Fruit fly (Drosophila melanogaster) whole organism, wandering third instar larva: ENCODE measurements around the gene Fkbp39.

Experiments used
- CG32264 ChIP-seq: fragments of 200-800 bp; sonication (Bioruptor generic); optimal IDR thresholded peaks from 2 replicates; lab custom pipeline; 2016; ENCODE audit warnings: missing biosample characterization, missing genetic modification characterization
- CG9705 ChIP-seq: fragments of 200-800 bp; sonication (Bioruptor generic); optimal IDR thresholded peaks from 2 replicates; lab custom pipeline; 2018; ENCODE audit warnings: missing biosample characterization, mild to moderate bottlenecking, missing genetic modification characterization
- Dfd ChIP-seq: fragments of >200 bp; optimal IDR thresholded peaks from 2 replicates; lab custom pipeline; 2017; ENCODE audit warnings: missing biosample characterization, missing genetic modification characterization
- Dif ChIP-seq: fragments of 200-275, 200-300 bp; sonication (Bioruptor generic); optimal IDR thresholded peaks from 2 replicates; lab custom pipeline; 2018; ENCODE audit warnings: missing biosample characterization, missing genetic modification characterization; ENCODE audit not compliant: partially characterized antibody
- GATAd ChIP-seq: sonication (Bioruptor generic); optimal IDR thresholded peaks from 2 replicates; lab custom pipeline; 2016; ENCODE audit warnings: missing biosample characterization, missing genetic modification characterization
- HLH106 ChIP-seq: fragments of 200-800 bp; optimal IDR thresholded peaks from 3 replicates; lab custom pipeline; 2019; ENCODE audit warnings: missing biosample characterization, mild to moderate bottlenecking, missing genetic modification characterization, moderate library complexity
- Hnf4 ChIP-seq: fragments of 200-800 bp; sonication (Bioruptor generic); optimal IDR thresholded peaks from 2 replicates; lab custom pipeline; 2016; ENCODE audit warnings: missing biosample characterization, mild to moderate bottlenecking, missing genetic modification characterization
- Hr78 ChIP-seq: fragments of >200 bp; optimal IDR thresholded peaks from 2 replicates; lab custom pipeline; 2017; ENCODE audit warnings: missing biosample characterization, missing genetic modification characterization
- Hr83 ChIP-seq: fragments of 200-300 bp; sonication (Bioruptor generic); optimal IDR thresholded peaks from 2 replicates; lab custom pipeline; 2016; ENCODE audit warnings: missing biosample characterization, mild to moderate bottlenecking, missing genetic modification characterization, moderate library complexity; ENCODE audit not compliant: poor library complexity, severe bottlenecking
- Jra ChIP-seq: sonication (Bioruptor generic); optimal IDR thresholded peaks from 2 replicates; lab custom pipeline; 2016; ENCODE audit warnings: missing biosample characterization, missing genetic modification characterization
- Myc ChIP-seq: fragments of >200 bp; optimal IDR thresholded peaks from 2 replicates; lab custom pipeline; 2017
- OdsH ChIP-seq: fragments of 200-800 bp; sonication (Bioruptor generic); optimal IDR thresholded peaks from 2 replicates; lab custom pipeline; 2016; ENCODE audit warnings: missing biosample characterization, mild to moderate bottlenecking, missing genetic modification characterization
- Rel ChIP-seq, 2 experiments: fragments of 200-800 bp; sonication (Bioruptor generic) in 1 of 2; optimal IDR thresholded peaks; 2 replicates in 1 of 2; 3 replicates in 1 of 2; lab custom pipeline; 2016 to 2019; ENCODE audit warnings: mild to moderate bottlenecking in 2 of 2, missing biosample characterization in 2 of 2, missing genetic modification characterization in 2 of 2, moderate library complexity in 1 of 2
- Sp1 ChIP-seq: fragments of 200-800 bp; sonication (Bioruptor generic); optimal IDR thresholded peaks from 3 replicates; lab custom pipeline; 2019; ENCODE audit warnings: missing biosample characterization, mild to moderate bottlenecking, missing genetic modification characterization, moderate library complexity
- Vsx2 ChIP-seq: fragments of 200-300, 225-300 bp; sonication (Bioruptor generic); optimal IDR thresholded peaks from 2 replicates; lab custom pipeline; 2018; ENCODE audit warnings: missing biosample characterization, missing genetic modification characterization; ENCODE audit not compliant: partially characterized antibody
- br ChIP-seq: fragments of 200-800 bp; sonication (Bioruptor generic); optimal IDR thresholded peaks from 2 replicates; lab custom pipeline; 2016; ENCODE audit warnings: missing biosample characterization, missing genetic modification characterization
- brk ChIP-seq: fragments of 200-800 bp; sonication (Bioruptor generic); optimal IDR thresholded peaks from 2 replicates; lab custom pipeline; 2016; ENCODE audit warnings: missing biosample characterization, mild to moderate bottlenecking, missing genetic modification characterization
- dmrt93B ChIP-seq: fragments of 200-800 bp; sonication (Bioruptor generic); optimal IDR thresholded peaks from 2 replicates; lab custom pipeline; 2018; ENCODE audit warnings: missing biosample characterization, mild to moderate bottlenecking, missing genetic modification characterization
- dsf ChIP-seq: sonication (Bioruptor generic); optimal IDR thresholded peaks from 2 replicates; lab custom pipeline; 2016; ENCODE audit warnings: missing biosample characterization, missing genetic modification characterization, borderline replicate concordance
- ey ChIP-seq: fragments of 200-800 bp; sonication (Bioruptor generic); optimal IDR thresholded peaks from 2 replicates; lab custom pipeline; 2016; ENCODE audit warnings: missing biosample characterization, missing genetic modification characterization
- foxo ChIP-seq, 2 experiments: fragments of 200-800 bp; sonication (Bioruptor generic); optimal IDR thresholded peaks; 2 replicates in 1 of 2; 3 replicates in 1 of 2; lab custom pipeline; 2016 to 2017; ENCODE audit warnings: missing biosample characterization in 2 of 2, missing genetic modification characterization in 2 of 2
- fru ChIP-seq: fragments of 200-800 bp; sonication (Bioruptor generic); optimal IDR thresholded peaks from 3 replicates; lab custom pipeline; 2016; ENCODE audit warnings: missing biosample characterization, mild to moderate bottlenecking, missing genetic modification characterization
- h ChIP-seq: fragments of 200-800 bp; sonication (Bioruptor generic); optimal IDR thresholded peaks from 3 replicates; lab custom pipeline; 2016; ENCODE audit warnings: missing biosample characterization, mild to moderate bottlenecking, missing genetic modification characterization
- jim ChIP-seq: fragments of 175-275, 200-325 bp; sonication (Bioruptor generic); optimal IDR thresholded peaks from 2 replicates; lab custom pipeline; 2016; ENCODE audit warnings: missing biosample characterization, mild to moderate bottlenecking, missing genetic modification characterization
- lola ChIP-seq: fragments of >200 bp; optimal IDR thresholded peaks from 2 replicates; lab custom pipeline; 2017; ENCODE audit warnings: missing biosample characterization, missing genetic modification characterization
- pan ChIP-seq: fragments of >200 bp; optimal IDR thresholded peaks from 2 replicates; lab custom pipeline; 2017
- psq ChIP-seq: fragments of 200-800 bp; sonication (Bioruptor generic); optimal IDR thresholded peaks from 3 replicates; lab custom pipeline; 2017; ENCODE audit warnings: missing biosample characterization, mild to moderate bottlenecking, missing genetic modification characterization, moderate library complexity
- rgr ChIP-seq: fragments of 200-800 bp; sonication (Bioruptor generic); optimal IDR thresholded peaks from 3 replicates; lab custom pipeline; 2016; ENCODE audit warnings: missing biosample characterization, mild to moderate bottlenecking, missing genetic modification characterization
- sage ChIP-seq: fragments of 200-800 bp; sonication (Bioruptor generic); optimal IDR thresholded peaks from 2 replicates; lab custom pipeline; 2016; ENCODE audit warnings: missing biosample characterization, mild to moderate bottlenecking, missing genetic modification characterization
- sv ChIP-seq: fragments of 200-800 bp; sonication (Bioruptor generic); optimal IDR thresholded peaks from 3 replicates; lab custom pipeline; 2016; ENCODE audit warnings: missing biosample characterization, missing genetic modification characterization
- tai ChIP-seq: sonication (Bioruptor generic); optimal IDR thresholded peaks from 2 replicates; lab custom pipeline; 2016; ENCODE audit warnings: missing biosample characterization, missing genetic modification characterization
- usp ChIP-seq: fragments of >200 bp; optimal IDR thresholded peaks from 2 replicates; lab custom pipeline; 2017; ENCODE audit warnings: missing biosample characterization, missing genetic modification characterization
- woc ChIP-seq: sonication (Bioruptor generic); optimal IDR thresholded peaks from 2 replicates; lab custom pipeline; 2016; ENCODE audit warnings: missing biosample characterization, mild to moderate bottlenecking, missing genetic modification characterization

Fkbp39 gene

dm6 chr3R:15356645-15357431 is 23.9 kb upstream of the Fkbp39 start, which contains the start of the genes Atg4b and Hibch:
TSS of gene Atg4b (minus strand) at chr3R:15356924.
TSS of gene Hibch (plus strand) at chr3R:15357229.
- TF ChIP-seq HLH106 (tag; lab: Kevin White, UChicago) (peak; percentile 93), h (GFP tag; lab: Kevin White, UChicago) (peak; percentile 76), rgr (peak; percentile 80), CG32264 (no peak), foxo (GFP tag; optimal IDR thresholded peaks at IDR 0.05; lab: Kevin White, UChicago) (peak in 1 of 2 experiments; percentile 83), Dif (no peak), ey (GFP tag; lab: Kevin White, UChicago) (peak; percentile 56), Hr78 (no peak), woc (GFP tag; lab: Kevin White, UChicago) (no peak), dsf (GFP tag; lab: Kevin White, UChicago) (no peak), br (GFP tag; lab: Kevin White, UChicago) (peak; percentile 57), lola (GFP tag; lab: Kevin White, UChicago) (no peak), sage (GFP tag; lab: Kevin White, UChicago) (no peak), Vsx2 (GFP tag; lab: Kevin White, UChicago) (no peak), Rel (GFP tag; optimal IDR thresholded peaks at IDR 0.05; lab: Kevin White, UChicago) (no peak), Rel (tag; optimal IDR thresholded peaks at IDR 0.05; lab: Kevin White, UChicago) (peak; percentile 84), OdsH (GFP tag; lab: Kevin White, UChicago) (peak; percentile 75), Myc (no peak), jim (GFP tag; lab: Kevin White, UChicago) (no peak), Sp1 (GFP tag; lab: Kevin White, UChicago) (peak; percentile 84), Dfd (GFP tag; lab: Kevin White, UChicago) (no peak), psq (GFP tag; lab: Kevin White, UChicago) (peak; percentile 73), CG9705 (GFP tag; lab: Kevin White, UChicago) (peak; percentile 82), fru (GFP tag; lab: Kevin White, UChicago) (peak; percentile 89), sv (peak; percentile 26), brk (GFP tag; lab: Kevin White, UChicago) (no peak), Hnf4 (GFP tag; lab: Kevin White, UChicago) (no peak)

dm6 chr3R:15356152-15356551 is 23.2 kb upstream of the Fkbp39 start:
- TF ChIP-seq psq (GFP tag; lab: Kevin White, UChicago) (no peak), pan (lab: Kevin White, UChicago) (no peak), GATAd (GFP tag; lab: Kevin White, UChicago) (no peak), tai (GFP tag; lab: Kevin White, UChicago) (no peak), brk (GFP tag; lab: Kevin White, UChicago) (no peak), Dif (no peak), Hr78 (no peak), Hr83 (no peak), sv (no peak), rgr (no peak), Rel (GFP tag; optimal IDR thresholded peaks at IDR 0.05; lab: Kevin White, UChicago) (no peak), Rel (tag; optimal IDR thresholded peaks at IDR 0.05; lab: Kevin White, UChicago) (no peak), br (GFP tag; lab: Kevin White, UChicago) (no peak), usp (GFP tag; lab: Kevin White, UChicago) (no peak), fru (GFP tag; lab: Kevin White, UChicago) (no peak), woc (GFP tag; lab: Kevin White, UChicago) (no peak), dmrt93B (no peak), HLH106 (tag; lab: Kevin White, UChicago) (no peak), Myc (no peak), jim (GFP tag; lab: Kevin White, UChicago) (no peak), Dfd (GFP tag; lab: Kevin White, UChicago) (no peak)

DNA sequence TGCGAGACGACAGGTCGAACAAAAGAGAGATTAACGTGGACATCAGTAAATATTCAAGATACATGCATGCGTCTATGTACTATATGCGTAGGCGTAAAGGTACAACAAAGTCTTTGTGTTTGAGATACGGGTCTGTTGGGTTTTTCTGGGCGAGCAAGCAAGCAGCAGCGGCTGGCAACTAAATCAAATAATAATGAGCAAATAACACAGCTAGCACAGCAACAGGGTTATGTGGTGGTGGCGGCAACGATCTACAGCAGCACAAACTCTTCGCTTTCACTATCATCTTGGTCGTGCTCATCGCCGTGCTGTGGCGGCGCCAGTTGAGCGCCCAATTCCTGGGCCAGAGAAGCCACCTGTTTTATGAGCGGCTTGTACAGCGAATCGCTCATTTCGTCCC is 21.1 kb upstream of the Fkbp39 start:
- TF ChIP-seq Vsx2 (GFP tag; lab: Kevin White, UChicago) (no peak), Myc (no peak), h (GFP tag; lab: Kevin White, UChicago) (no peak), pan (lab: Kevin White, UChicago) (no peak), Jra (GFP tag; lab: Kevin White, UChicago) (no peak), dsf (GFP tag; lab: Kevin White, UChicago) (no peak), Hnf4 (GFP tag; lab: Kevin White, UChicago) (no peak), Dfd (GFP tag; lab: Kevin White, UChicago) (no peak), OdsH (GFP tag; lab: Kevin White, UChicago) (no peak)
